Fruit fly (Drosophila melanogaster) whole organism, wandering third instar larva: ENCODE data around the gene CG11562.

Source experiments
- CG32264 ChIP-seq: fragments of 200-800 bp; sonication (Bioruptor generic); optimal IDR thresholded peaks from 2 replicates; lab custom pipeline; 2016; ENCODE audit warnings: missing biosample characterization, missing genetic modification characterization
- CG9705 ChIP-seq: fragments of 200-800 bp; sonication (Bioruptor generic); optimal IDR thresholded peaks from 2 replicates; lab custom pipeline; 2018; ENCODE audit warnings: missing biosample characterization, mild to moderate bottlenecking, missing genetic modification characterization
- CrebA ChIP-seq: fragments of 200-800 bp; sonication (Bioruptor generic); optimal IDR thresholded peaks from 2 replicates; lab custom pipeline; 2016; ENCODE audit warnings: missing biosample characterization, mild to moderate bottlenecking, missing genetic modification characterization, borderline replicate concordance
- Dif ChIP-seq: fragments of 200-275, 200-300 bp; sonication (Bioruptor generic); optimal IDR thresholded peaks from 2 replicates; lab custom pipeline; 2018; ENCODE audit warnings: missing biosample characterization, missing genetic modification characterization; ENCODE audit not compliant: partially characterized antibody
- GATAd ChIP-seq: sonication (Bioruptor generic); optimal IDR thresholded peaks from 2 replicates; lab custom pipeline; 2016; ENCODE audit warnings: missing biosample characterization, missing genetic modification characterization
- HLH106 ChIP-seq: fragments of 200-800 bp; optimal IDR thresholded peaks from 3 replicates; lab custom pipeline; 2019; ENCODE audit warnings: missing biosample characterization, mild to moderate bottlenecking, missing genetic modification characterization, moderate library complexity
- Hnf4 ChIP-seq: fragments of 200-800 bp; sonication (Bioruptor generic); optimal IDR thresholded peaks from 2 replicates; lab custom pipeline; 2016; ENCODE audit warnings: missing biosample characterization, mild to moderate bottlenecking, missing genetic modification characterization
- Hr83 ChIP-seq: fragments of 200-300 bp; sonication (Bioruptor generic); optimal IDR thresholded peaks from 2 replicates; lab custom pipeline; 2016; ENCODE audit warnings: missing biosample characterization, mild to moderate bottlenecking, missing genetic modification characterization, moderate library complexity; ENCODE audit not compliant: poor library complexity, severe bottlenecking
- Jra ChIP-seq: sonication (Bioruptor generic); optimal IDR thresholded peaks from 2 replicates; lab custom pipeline; 2016; ENCODE audit warnings: missing biosample characterization, missing genetic modification characterization
- Mio ChIP-seq: sonication (Bioruptor generic); optimal IDR thresholded peaks from 2 replicates; lab custom pipeline; 2016; ENCODE audit warnings: missing biosample characterization, missing genetic modification characterization
- Myc ChIP-seq: fragments of >200 bp; optimal IDR thresholded peaks from 2 replicates; lab custom pipeline; 2017
- N ChIP-seq: fragments of >200 bp; optimal IDR thresholded peaks from 2 replicates; lab custom pipeline; 2018; ENCODE audit warnings: missing biosample characterization, missing external identifiers, missing genetic modification characterization
- OdsH ChIP-seq: fragments of 200-800 bp; sonication (Bioruptor generic); optimal IDR thresholded peaks from 2 replicates; lab custom pipeline; 2016; ENCODE audit warnings: missing biosample characterization, mild to moderate bottlenecking, missing genetic modification characterization
- Rel ChIP-seq, 2 experiments: fragments of 200-800 bp; sonication (Bioruptor generic) in 1 of 2; optimal IDR thresholded peaks; 2 replicates in 1 of 2; 3 replicates in 1 of 2; lab custom pipeline; 2016 to 2019; ENCODE audit warnings: mild to moderate bottlenecking in 2 of 2, missing biosample characterization in 2 of 2, missing genetic modification characterization in 2 of 2, moderate library complexity in 1 of 2
- Sp1 ChIP-seq: fragments of 200-800 bp; sonication (Bioruptor generic); optimal IDR thresholded peaks from 3 replicates; lab custom pipeline; 2019; ENCODE audit warnings: missing biosample characterization, mild to moderate bottlenecking, missing genetic modification characterization, moderate library complexity
- Vsx2 ChIP-seq: fragments of 200-300, 225-300 bp; sonication (Bioruptor generic); optimal IDR thresholded peaks from 2 replicates; lab custom pipeline; 2018; ENCODE audit warnings: missing biosample characterization, missing genetic modification characterization; ENCODE audit not compliant: partially characterized antibody
- br ChIP-seq: fragments of 200-800 bp; sonication (Bioruptor generic); optimal IDR thresholded peaks from 2 replicates; lab custom pipeline; 2016; ENCODE audit warnings: missing biosample characterization, missing genetic modification characterization
- brk ChIP-seq: fragments of 200-800 bp; sonication (Bioruptor generic); optimal IDR thresholded peaks from 2 replicates; lab custom pipeline; 2016; ENCODE audit warnings: missing biosample characterization, mild to moderate bottlenecking, missing genetic modification characterization
- dmrt93B ChIP-seq: fragments of 200-800 bp; sonication (Bioruptor generic); optimal IDR thresholded peaks from 2 replicates; lab custom pipeline; 2018; ENCODE audit warnings: missing biosample characterization, mild to moderate bottlenecking, missing genetic modification characterization
- dsf ChIP-seq: sonication (Bioruptor generic); optimal IDR thresholded peaks from 2 replicates; lab custom pipeline; 2016; ENCODE audit warnings: missing biosample characterization, missing genetic modification characterization, borderline replicate concordance
- ey ChIP-seq: fragments of 200-800 bp; sonication (Bioruptor generic); optimal IDR thresholded peaks from 2 replicates; lab custom pipeline; 2016; ENCODE audit warnings: missing biosample characterization, missing genetic modification characterization
- foxo ChIP-seq, 2 experiments: fragments of 200-800 bp; sonication (Bioruptor generic); optimal IDR thresholded peaks; 2 replicates in 1 of 2; 3 replicates in 1 of 2; lab custom pipeline; 2016 to 2017; ENCODE audit warnings: missing biosample characterization in 2 of 2, missing genetic modification characterization in 2 of 2
- fru ChIP-seq: fragments of 200-800 bp; sonication (Bioruptor generic); optimal IDR thresholded peaks from 3 replicates; lab custom pipeline; 2016; ENCODE audit warnings: missing biosample characterization, mild to moderate bottlenecking, missing genetic modification characterization
- h ChIP-seq: fragments of 200-800 bp; sonication (Bioruptor generic); optimal IDR thresholded peaks from 3 replicates; lab custom pipeline; 2016; ENCODE audit warnings: missing biosample characterization, mild to moderate bottlenecking, missing genetic modification characterization
- jim ChIP-seq: fragments of 175-275, 200-325 bp; sonication (Bioruptor generic); optimal IDR thresholded peaks from 2 replicates; lab custom pipeline; 2016; ENCODE audit warnings: missing biosample characterization, mild to moderate bottlenecking, missing genetic modification characterization
- lola ChIP-seq: fragments of >200 bp; optimal IDR thresholded peaks from 2 replicates; lab custom pipeline; 2017; ENCODE audit warnings: missing biosample characterization, missing genetic modification characterization
- psq ChIP-seq: fragments of 200-800 bp; sonication (Bioruptor generic); optimal IDR thresholded peaks from 3 replicates; lab custom pipeline; 2017; ENCODE audit warnings: missing biosample characterization, mild to moderate bottlenecking, missing genetic modification characterization, moderate library complexity
- rgr ChIP-seq: fragments of 200-800 bp; sonication (Bioruptor generic); optimal IDR thresholded peaks from 3 replicates; lab custom pipeline; 2016; ENCODE audit warnings: missing biosample characterization, mild to moderate bottlenecking, missing genetic modification characterization
- sage ChIP-seq: fragments of 200-800 bp; sonication (Bioruptor generic); optimal IDR thresholded peaks from 2 replicates; lab custom pipeline; 2016; ENCODE audit warnings: missing biosample characterization, mild to moderate bottlenecking, missing genetic modification characterization
- sv ChIP-seq: fragments of 200-800 bp; sonication (Bioruptor generic); optimal IDR thresholded peaks from 3 replicates; lab custom pipeline; 2016; ENCODE audit warnings: missing biosample characterization, missing genetic modification characterization
- tai ChIP-seq: sonication (Bioruptor generic); optimal IDR thresholded peaks from 2 replicates; lab custom pipeline; 2016; ENCODE audit warnings: missing biosample characterization, missing genetic modification characterization
- usp ChIP-seq: fragments of >200 bp; optimal IDR thresholded peaks from 2 replicates; lab custom pipeline; 2017; ENCODE audit warnings: missing biosample characterization, missing genetic modification characterization
- woc ChIP-seq: sonication (Bioruptor generic); optimal IDR thresholded peaks from 2 replicates; lab custom pipeline; 2016; ENCODE audit warnings: missing biosample characterization, mild to moderate bottlenecking, missing genetic modification characterization

Gene CG11562

dm6 chr2L:286421-286820 is 5.8 kb upstream of the CG11562 start:
- TF ChIP-seq dsf (GFP tag; lab: Kevin White, UChicago): peak; percentile 16
- TF ChIP-seq CG32264 (GFP tag; lab: Kevin White, UChicago): peak; percentile 63
- TF ChIP-seq Myc (lab: Kevin White, UChicago): no peak
- TF ChIP-seq dmrt93B (GFP tag; lab: Kevin White, UChicago): peak; percentile 55
- TF ChIP-seq h (GFP tag; lab: Kevin White, UChicago): peak; percentile 95
- TF ChIP-seq fru: peak; percentile 90
- peak; percentile 98 for TF ChIP-seq Hnf4 (GFP tag; lab: Kevin White, UChicago)
- TF ChIP-seq tai: no peak
- peak; percentile 98 for TF ChIP-seq Hr83 (GFP tag; lab: Kevin White, UChicago)
- peak; percentile 92 for TF ChIP-seq br (GFP tag; lab: Kevin White, UChicago)
- TF ChIP-seq Jra (GFP tag; lab: Kevin White, UChicago): peak; percentile 81
- peak; percentile 83 for TF ChIP-seq Sp1 (GFP tag; lab: Kevin White, UChicago)
- TF ChIP-seq sv (GFP tag; lab: Kevin White, UChicago): peak; percentile 36
- no peak for TF ChIP-seq brk (GFP tag; lab: Kevin White, UChicago)
- TF ChIP-seq Mio: peak; percentile 66
- TF ChIP-seq woc (GFP tag; lab: Kevin White, UChicago): peak; percentile 84
- no peak for TF ChIP-seq usp (GFP tag; lab: Kevin White, UChicago)
- peak; percentile 90 for TF ChIP-seq ey (GFP tag; lab: Kevin White, UChicago)
- TF ChIP-seq CG9705: peak; percentile 58
- TF ChIP-seq jim (GFP tag; lab: Kevin White, UChicago): peak; percentile 13
- TF ChIP-seq CrebA (GFP tag; lab: Kevin White, UChicago): no peak
- no peak for TF ChIP-seq Dif (GFP tag; lab: Kevin White, UChicago)
- peak; percentile 70 to 96 for TF ChIP-seq foxo (GFP tag; optimal IDR thresholded peaks at IDR 0.05; lab: Kevin White, UChicago)
- TF ChIP-seq Vsx2 (GFP tag; lab: Kevin White, UChicago): no peak
- TF ChIP-seq OdsH (GFP tag; lab: Kevin White, UChicago): peak; percentile 91
- TF ChIP-seq HLH106 (tag; lab: Kevin White, UChicago): peak; percentile 79
- peak; percentile 69 for TF ChIP-seq sage (GFP tag; lab: Kevin White, UChicago)
- peak; percentile 52 for TF ChIP-seq Rel (GFP tag; optimal IDR thresholded peaks at IDR 0.05; lab: Kevin White, UChicago)
- TF ChIP-seq Rel (tag; optimal IDR thresholded peaks at IDR 0.05; lab: Kevin White, UChicago): peak; percentile 74
- peak; percentile 97 for TF ChIP-seq rgr (GFP tag; lab: Kevin White, UChicago)
- TF ChIP-seq N (GFP tag; lab: Kevin White, UChicago): no peak
- peak; percentile 93 for TF ChIP-seq psq (GFP tag; lab: Kevin White, UChicago)

dm6 chr2L:289044-289443 is 3.2 kb upstream of the CG11562 start, which contains the start of gene Amnionless:
TSS of gene Amnionless (minus strand) at chr2L:289144.
- TF ChIP-seq sv (GFP tag; lab: Kevin White, UChicago): no peak
- no peak for TF ChIP-seq rgr (GFP tag; lab: Kevin White, UChicago)
- no peak for TF ChIP-seq lola
- TF ChIP-seq brk (GFP tag; lab: Kevin White, UChicago): no peak
- no peak for TF ChIP-seq usp (GFP tag; lab: Kevin White, UChicago)
- TF ChIP-seq psq (GFP tag; lab: Kevin White, UChicago): no peak

- no peak for TF ChIP-seq CrebA (GFP tag; lab: Kevin White, UChicago)
- TF ChIP-seq fru: no peak
- TF ChIP-seq Dif (GFP tag; lab: Kevin White, UChicago): no peak
- TF ChIP-seq psq (GFP tag; lab: Kevin White, UChicago): no peak
- TF ChIP-seq GATAd: no peak
Observed at dm6 chr2L:290373-290772, 1.8 kb upstream of the CG11562 start.

dm6 chr2L:290949-291348 is 1.3 kb upstream of the CG11562 start:
- TF ChIP-seq GATAd (no peak), Jra (GFP tag; lab: Kevin White, UChicago) (no peak), CG32264 (GFP tag; lab: Kevin White, UChicago) (no peak), HLH106 (tag; lab: Kevin White, UChicago) (no peak), woc (GFP tag; lab: Kevin White, UChicago) (no peak)
